Worm (Caenorhabditis elegans) whole organism, mixed stage, embryonic: ENCODE measurements around the gene ifas-1.

Experiments
- blmp-1 ChIP-seq: fragments of 150-350 bp; optimal IDR thresholded peaks from 2 replicates; lab custom pipeline; 2014; ENCODE audit warnings: missing biosample characterization, missing genetic modification characterization
- ces-1 ChIP-seq: fragments of 150-350 bp; optimal IDR thresholded peaks from 2 replicates; lab custom pipeline; 2014; ENCODE audit warnings: missing biosample characterization, missing genetic modification reagents, missing genetic modification characterization
- cnd-1 ChIP-seq: fragments of 200-800 bp; sonication (Bioruptor generic); optimal IDR thresholded peaks from 2 replicates; lab custom pipeline; 2018; ENCODE audit warnings: mild to moderate bottlenecking, missing genetic modification characterization, missing compliant biosample characterization
- elt-3 ChIP-seq: fragments of 150-350 bp; optimal IDR thresholded peaks from 2 replicates; lab custom pipeline; 2014; ENCODE audit warnings: missing biosample characterization, missing genetic modification characterization
- lin-13 ChIP-seq: fragments of 150-350 bp; optimal IDR thresholded peaks from 2 replicates; lab custom pipeline; 2014; ENCODE audit warnings: missing biosample characterization, missing genetic modification characterization
- lsy-2 ChIP-seq: fragments of 150-350 bp; optimal IDR thresholded peaks from 2 replicates; lab custom pipeline; 2014; ENCODE audit warnings: missing biosample characterization, missing genetic modification characterization
- mab-5 ChIP-seq: fragments of 150-350 bp; optimal IDR thresholded peaks from 2 replicates; lab custom pipeline; 2014; ENCODE audit warnings: missing biosample characterization, missing genetic modification characterization
- nhr-237 ChIP-seq: fragments of 150-350 bp; optimal IDR thresholded peaks from 2 replicates; lab custom pipeline; 2014; ENCODE audit warnings: missing biosample characterization, missing genetic modification characterization
- nhr-28 ChIP-seq: fragments of 150-350 bp; optimal IDR thresholded peaks from 2 replicates; lab custom pipeline; 2014; ENCODE audit warnings: missing biosample characterization, missing genetic modification characterization
- nhr-76 ChIP-seq: sonication (generic microtip); optimal IDR thresholded peaks from 2 replicates; lab custom pipeline; 2017; ENCODE audit warnings: missing biosample characterization, missing genetic modification characterization
- pha-4 ChIP-seq: fragments of 150-350 bp; optimal IDR thresholded peaks from 2 replicates; lab custom pipeline; 2018; ENCODE audit warnings: missing biosample characterization, missing genetic modification reagents, missing genetic modification characterization
- snpc-4 ChIP-seq: fragments of 150-350 bp; optimal IDR thresholded peaks from 2 replicates; lab custom pipeline; 2014; ENCODE audit warnings: missing biosample characterization, missing genetic modification characterization
- unc-62 ChIP-seq: fragments of 150-350 bp; optimal IDR thresholded peaks from 2 replicates; lab custom pipeline; 2014; ENCODE audit warnings: missing biosample characterization, missing genetic modification reagents, missing genetic modification characterization
- ztf-11 ChIP-seq: fragments of 150-350 bp; optimal IDR thresholded peaks from 2 replicates; lab custom pipeline; 2014; ENCODE audit warnings: missing biosample characterization, missing genetic modification characterization

- no peak for TF ChIP-seq nhr-237 (tag; lab: Kevin White, UChicago)
- TF ChIP-seq pha-4 (tag; lab: Kevin White, UChicago) = no peak
- TF ChIP-seq nhr-76 (tag; lab: Kevin White, UChicago) = no peak
- no peak for TF ChIP-seq mab-5 (tag; lab: Kevin White, UChicago)
- TF ChIP-seq elt-3 (tag; lab: Kevin White, UChicago) = no peak
- TF ChIP-seq ces-1 (GFP tag; lab: Kevin White, UChicago) = no peak
- TF ChIP-seq lsy-2 (tag; lab: Kevin White, UChicago) = no peak
- no peak for TF ChIP-seq unc-62 (GFP tag; lab: Kevin White, UChicago)
- no peak for TF ChIP-seq blmp-1
- no peak for TF ChIP-seq lin-13 (tag; lab: Kevin White, UChicago)
- no peak for TF ChIP-seq snpc-4 (tag; lab: Kevin White, UChicago)
- no peak for TF ChIP-seq ztf-11
- TF ChIP-seq nhr-28 = no peak
- no peak for TF ChIP-seq cnd-1 (tag; lab: Kevin White, UChicago)
Observed at ce11 chrII:3681365-3682083, 7.0 kb downstream of the ifas-1 start, which contains the start of gene F19B10.10.
